Fruit fly (Drosophila melanogaster): ENCODE results near the gene GstD5.

GstD5 gene

dm6 chr3R:12379249-12379648 lies 3.7 kb downstream of the GstD5 start:
- TF ChIP-seq psq (optimal IDR thresholded peaks at IDR 0.05): no peak
- no peak for TF ChIP-seq EcR (GFP tag; optimal IDR thresholded peaks at IDR 0.05)
- TF ChIP-seq usp (GFP tag; optimal IDR thresholded peaks at IDR 0.05): no peak
- no peak for TF ChIP-seq Dll (optimal IDR thresholded peaks at IDR 0.05)

dm6 chr3R:12379708-12380107 lies 4.2 kb downstream of the GstD5 start, which contains the start of gene GstD8:
GstD8 (plus strand) TSS chr3R:12380008.
- TF ChIP-seq usp (GFP tag; optimal IDR thresholded peaks at IDR 0.05) (no peak), CG8478 (optimal IDR thresholded peaks at IDR 0.05) (no peak), Dll (optimal IDR thresholded peaks at IDR 0.05) (no peak), EcR (GFP tag; optimal IDR thresholded peaks at IDR 0.05) (no peak), psq (optimal IDR thresholded peaks at IDR 0.05) (no peak), pan (optimal IDR thresholded peaks at IDR 0.05) (no peak)

DNA sequence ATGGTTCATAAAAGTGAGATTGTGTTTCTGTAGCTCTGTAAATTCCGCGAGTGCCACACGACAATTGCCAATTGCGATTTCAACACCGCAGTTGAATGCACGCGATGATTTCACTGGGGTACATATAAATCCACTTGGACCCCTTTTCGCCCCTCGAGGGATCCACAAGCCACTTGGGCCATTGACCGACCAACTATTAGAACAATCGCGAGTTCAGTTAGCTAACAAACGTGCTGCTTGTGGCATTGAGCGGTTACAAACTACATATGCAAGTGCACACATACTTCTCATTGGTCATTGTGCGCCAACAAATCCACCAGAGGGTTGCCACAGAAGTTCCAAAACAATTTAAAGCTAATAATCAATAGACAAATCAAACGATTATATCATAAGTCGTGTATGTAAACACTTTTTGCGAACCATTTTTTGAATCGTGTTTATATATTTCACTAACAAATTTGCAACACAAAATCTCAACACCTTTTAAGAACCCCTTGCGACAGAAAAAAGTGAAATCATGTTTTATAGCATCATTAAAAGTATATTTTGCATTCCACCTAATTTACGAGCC lies 5.7 kb downstream of the GstD5 start:
- no peak for TF ChIP-seq pan (optimal IDR thresholded peaks at IDR 0.05)
- peak in 1 of 2 experiments; percentile 95 for TF ChIP-seq EcR (GFP tag; optimal IDR thresholded peaks at IDR 0.05)

- TF ChIP-seq pan (optimal IDR thresholded peaks at IDR 0.05): no peak
- no peak for TF ChIP-seq psq (optimal IDR thresholded peaks at IDR 0.05)
These were observed 7.0 kb downstream of the GstD5 start, which contains the start of gene CG10035 for dm6 chr3R:12382563-12382962. CG10035 (minus strand) TSS chr3R:12382691.

DNA sequence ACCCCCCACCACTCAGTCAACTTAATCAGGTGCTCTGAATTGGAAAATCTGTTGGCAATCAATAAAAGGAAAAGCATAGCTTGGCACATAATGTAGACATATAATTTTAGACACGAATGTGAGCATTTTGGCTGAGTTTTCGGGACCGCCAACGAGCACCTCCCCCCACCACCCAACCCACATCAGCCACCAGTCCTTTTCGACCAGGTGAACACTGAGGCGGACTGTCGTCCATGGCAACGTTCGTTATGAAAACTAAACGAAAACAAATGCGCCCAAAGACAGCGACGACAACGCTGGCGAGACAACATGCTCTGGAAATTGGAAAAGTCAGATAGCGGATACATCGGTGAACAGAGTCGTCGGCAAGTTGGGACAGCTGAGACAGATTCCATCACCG lies 7.5 kb downstream of the GstD5 start, which contains the start of gene GstD11:
Gene GstD11, plus strand, starts transcription at position 301 of the 400 bp plus-strand sequence.
- TF ChIP-seq Dll (optimal IDR thresholded peaks at IDR 0.05) (no peak), EcR (GFP tag; optimal IDR thresholded peaks at IDR 0.05) (no peak), CG8478 (optimal IDR thresholded peaks at IDR 0.05) (no peak), psq (optimal IDR thresholded peaks at IDR 0.05) (no peak), usp (GFP tag; optimal IDR thresholded peaks at IDR 0.05) (no peak), pan (optimal IDR thresholded peaks at IDR 0.05) (no peak)

- no peak for TF ChIP-seq EcR (GFP tag; optimal IDR thresholded peaks at IDR 0.05)
- TF ChIP-seq Dll (optimal IDR thresholded peaks at IDR 0.05): no peak
- no peak for TF ChIP-seq pan (optimal IDR thresholded peaks at IDR 0.05)
- TF ChIP-seq psq (optimal IDR thresholded peaks at IDR 0.05): no peak
- TF ChIP-seq usp (GFP tag; optimal IDR thresholded peaks at IDR 0.05): no peak
- TF ChIP-seq CG8478 (optimal IDR thresholded peaks at IDR 0.05): no peak
These were observed 8.3 kb downstream of the GstD5 start for dm6 chr3R:12383784-12384183.

DNA sequence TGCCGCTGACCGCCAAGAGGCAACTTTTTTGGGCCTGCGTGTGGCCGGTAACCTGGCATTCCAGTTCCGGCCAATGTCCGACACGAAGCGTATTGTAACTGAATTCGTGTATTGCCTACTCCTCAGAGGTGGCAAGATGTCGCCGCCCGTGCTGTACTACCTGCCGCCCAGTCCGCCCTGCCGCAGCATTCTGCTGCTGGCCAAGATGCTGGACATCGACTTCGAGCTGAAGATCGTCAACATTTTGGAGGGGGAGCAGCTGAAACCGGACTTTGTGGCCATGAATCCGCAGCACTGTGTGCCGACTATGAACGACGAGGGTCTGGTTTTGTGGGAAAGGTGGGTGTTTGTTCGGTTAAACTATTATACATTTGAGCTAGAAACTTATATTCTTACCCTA lies 8.7 kb downstream of the GstD5 start:
- no peak for TF ChIP-seq usp (GFP tag; optimal IDR thresholded peaks at IDR 0.05)
- TF ChIP-seq psq (optimal IDR thresholded peaks at IDR 0.05): no peak
- TF ChIP-seq EcR (GFP tag; optimal IDR thresholded peaks at IDR 0.05): no peak
- TF ChIP-seq Dll (optimal IDR thresholded peaks at IDR 0.05): no peak
- TF ChIP-seq CG8478 (optimal IDR thresholded peaks at IDR 0.05): no peak
- TF ChIP-seq pan (optimal IDR thresholded peaks at IDR 0.05): no peak

DNA sequence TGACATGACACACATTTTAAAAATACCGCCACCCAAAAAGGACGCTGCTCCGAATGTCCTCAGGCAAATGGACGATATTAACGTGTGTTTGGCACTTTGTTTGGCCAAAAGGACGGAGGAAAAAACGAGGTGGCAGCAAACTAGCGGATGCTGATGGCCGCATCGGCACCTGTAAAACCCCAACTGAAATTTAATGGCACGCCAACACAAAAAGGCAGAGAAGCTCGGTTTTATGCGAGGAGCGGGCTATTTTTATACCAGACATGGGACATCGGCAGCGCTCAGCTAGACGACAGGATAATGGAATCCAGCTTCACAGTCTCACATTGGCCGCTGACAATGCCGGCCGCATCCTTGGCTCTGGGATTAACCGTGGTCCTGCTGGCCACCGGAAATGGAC lies 10.4 kb downstream of the GstD5 start, which contains the start of gene Sol1:
Gene Sol1, plus strand, starts transcription at position 301 of the 400 bp plus-strand sequence.
- TF ChIP-seq pan (optimal IDR thresholded peaks at IDR 0.05): no peak

DNA sequence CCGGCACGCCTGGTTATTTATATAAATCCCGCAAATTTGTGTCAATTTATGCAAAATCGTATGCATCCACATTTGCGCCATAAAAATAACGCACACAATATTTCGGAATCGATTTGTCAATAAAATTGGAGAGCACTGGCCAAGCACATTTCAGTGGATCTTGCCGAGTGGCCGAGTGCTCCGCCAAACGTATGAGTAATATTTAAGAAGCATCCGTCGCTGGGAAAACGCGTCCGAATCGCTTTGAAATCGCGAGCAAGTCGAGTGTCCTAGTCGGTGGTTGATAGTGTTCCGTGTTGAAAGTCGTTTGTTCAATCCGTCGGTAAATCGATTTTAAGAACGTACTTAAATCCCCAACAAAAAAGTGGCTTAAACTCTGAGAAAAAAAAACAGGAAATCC lies 11.4 kb downstream of the GstD5 start, which contains the start of gene CG33098:
Gene CG33098, plus strand, starts transcription at position 224 of the 400 bp plus-strand sequence.
- no peak for TF ChIP-seq psq (optimal IDR thresholded peaks at IDR 0.05)
- no peak for TF ChIP-seq Dll (optimal IDR thresholded peaks at IDR 0.05)
- no peak for TF ChIP-seq EcR (GFP tag; optimal IDR thresholded peaks at IDR 0.05)
- no peak for TF ChIP-seq pan (optimal IDR thresholded peaks at IDR 0.05)
- no peak for TF ChIP-seq usp (GFP tag; optimal IDR thresholded peaks at IDR 0.05)
- TF ChIP-seq CG8478 (optimal IDR thresholded peaks at IDR 0.05): no peak

DNA sequence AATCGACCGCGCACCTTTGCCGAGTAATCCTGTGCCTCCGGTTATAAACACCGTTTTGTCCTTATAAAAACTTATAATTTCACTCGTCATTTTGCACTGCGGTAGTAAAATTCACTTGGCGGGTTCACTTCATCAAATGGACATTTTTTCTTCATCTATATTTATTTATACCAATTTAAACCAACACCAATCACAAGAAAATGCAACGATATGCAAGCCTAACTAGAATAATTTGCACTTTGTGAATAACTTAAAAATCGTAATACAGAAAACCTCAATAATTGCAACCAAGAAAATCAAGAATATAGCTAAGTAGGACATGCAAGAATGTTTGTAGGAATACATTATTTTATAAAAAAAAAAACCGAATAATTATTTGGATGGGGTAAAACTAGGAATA lies 20.3 kb downstream of the GstD5 start, which contains the start of the genes CG10096 and CG10097:
Gene CG10096, minus strand, starts transcription at position 101 of the 400 bp plus-strand sequence.
Gene CG10097, minus strand, starts transcription at position 101 of the 400 bp plus-strand sequence.
- TF ChIP-seq psq (optimal IDR thresholded peaks at IDR 0.05) (no peak), usp (GFP tag; optimal IDR thresholded peaks at IDR 0.05) (no peak), Dll (optimal IDR thresholded peaks at IDR 0.05) (no peak), CG8478 (optimal IDR thresholded peaks at IDR 0.05) (no peak), EcR (GFP tag; optimal IDR thresholded peaks at IDR 0.05) (no peak), pan (optimal IDR thresholded peaks at IDR 0.05) (no peak)

DNA sequence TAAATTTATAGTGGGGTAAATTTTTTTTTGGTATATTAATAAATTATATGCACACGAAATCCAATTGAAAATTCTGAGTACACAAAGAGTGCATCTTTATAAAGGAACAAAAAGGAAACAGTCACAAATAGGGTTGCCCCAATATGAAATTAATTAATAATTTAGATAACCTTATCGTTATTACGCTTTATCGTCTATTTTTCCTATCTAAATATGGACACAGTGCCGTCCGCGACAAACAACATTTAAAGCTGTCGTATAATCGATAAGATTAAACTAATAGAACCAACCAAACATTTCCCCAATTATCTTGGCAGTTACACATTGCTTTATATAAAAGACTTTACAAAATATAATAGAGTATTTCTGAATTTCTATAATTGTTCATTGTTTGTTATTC lies 22.5 kb downstream of the GstD5 start:
- TF ChIP-seq CG8478 (optimal IDR thresholded peaks at IDR 0.05): no peak
- TF ChIP-seq psq (optimal IDR thresholded peaks at IDR 0.05): no peak
- TF ChIP-seq usp (GFP tag; optimal IDR thresholded peaks at IDR 0.05): no peak
- no peak for TF ChIP-seq pan (optimal IDR thresholded peaks at IDR 0.05)
- TF ChIP-seq Dll (optimal IDR thresholded peaks at IDR 0.05): no peak
- TF ChIP-seq EcR (GFP tag; optimal IDR thresholded peaks at IDR 0.05): no peak

dm6 chr3R:12398620-12399247 lies 23.2 kb downstream of the GstD5 start, which contains the start of gene Cyp9f3:
Cyp9f3 (minus strand) TSS chr3R:12398929.
- TF ChIP-seq EcR (GFP tag; optimal IDR thresholded peaks at IDR 0.05) (no peak), usp (GFP tag; optimal IDR thresholded peaks at IDR 0.05) (no peak), psq (optimal IDR thresholded peaks at IDR 0.05) (no peak)

Measured in whole organism.